Worm (Caenorhabditis elegans) whole organism, late embryonic: ENCODE data around the gene trxr-1.

ENCODE experiments used
- C08G9.2 ChIP-seq: sonication (generic microtip); optimal IDR thresholded peaks from 2 replicates; lab custom pipeline; 2016; ENCODE audit warnings: mild to moderate bottlenecking, missing genetic modification characterization, moderate library complexity, missing compliant biosample characterization
- C38D4.7 ChIP-seq: fragments of 200-800 bp; sonication (Bioruptor generic); optimal IDR thresholded peaks from 2 replicates; lab custom pipeline; 2018; ENCODE audit warnings: mild to moderate bottlenecking, missing genetic modification characterization, moderate library complexity, missing compliant biosample characterization
- F13H6.1 ChIP-seq: sonication (generic microtip); optimal IDR thresholded peaks from 2 replicates; lab custom pipeline; 2016; ENCODE audit warnings: missing genetic modification characterization, missing compliant biosample characterization
- K02D7.2 ChIP-seq: sonication (generic microtip); optimal IDR thresholded peaks from 2 replicates; lab custom pipeline; 2017; ENCODE audit warnings: mild to moderate bottlenecking, missing genetic modification characterization, missing compliant biosample characterization
- K09A11.1 ChIP-seq: sonication (generic microtip); optimal IDR thresholded peaks from 2 replicates; lab custom pipeline; 2017; ENCODE audit warnings: antibody characterized with exemption, mild to moderate bottlenecking, missing genetic modification characterization, missing compliant biosample characterization; ENCODE audit not compliant: insufficient read depth
- T23F11.4 ChIP-seq: fragments of 200-800 bp; sonication (Bioruptor generic); optimal IDR thresholded peaks from 2 replicates; lab custom pipeline; 2018; ENCODE audit warnings: mild to moderate bottlenecking, missing genetic modification characterization, missing compliant biosample characterization
- Y22D7AL.16 ChIP-seq: sonication (generic microtip); optimal IDR thresholded peaks from 2 replicates; lab custom pipeline; 2016; ENCODE audit warnings: missing genetic modification characterization, missing compliant biosample characterization
- ceh-14 ChIP-seq: sonication (generic microtip); optimal IDR thresholded peaks from 2 replicates; lab custom pipeline; 2016; ENCODE audit warnings: missing genotype, missing genetic modification characterization, missing compliant biosample characterization
- ceh-18 ChIP-seq: sonication (generic microtip); optimal IDR thresholded peaks from 2 replicates; lab custom pipeline; 2016; ENCODE audit warnings: missing genetic modification characterization, missing compliant biosample characterization
- ceh-19 ChIP-seq: fragments of 200-800 bp; sonication (Bioruptor generic); optimal IDR thresholded peaks from 2 replicates; lab custom pipeline; 2018; ENCODE audit warnings: mild to moderate bottlenecking, missing genetic modification characterization, missing compliant biosample characterization
- ceh-45 ChIP-seq: fragments of 200-800 bp; sonication (Bioruptor generic); IDR thresholded peaks from 2 replicates; pipeline ENCODE4 v1.3.6; 2022; ENCODE audit warnings: missing genetic modification reagents, missing genetic modification characterization, missing compliant biosample characterization
- che-1 ChIP-seq: sonication (generic microtip); optimal IDR thresholded peaks from 2 replicates; lab custom pipeline; 2016; ENCODE audit warnings: mild to moderate bottlenecking, missing genetic modification characterization, missing compliant biosample characterization
- dmd-4 ChIP-seq: sonication (generic microtip); optimal IDR thresholded peaks from 2 replicates; lab custom pipeline; 2016; ENCODE audit warnings: borderline replicate concordance, missing genetic modification characterization, missing compliant biosample characterization
- dve-1 ChIP-seq: sonication (generic microtip); optimal IDR thresholded peaks from 2 replicates; lab custom pipeline; 2017; ENCODE audit warnings: antibody characterized with exemption, mild to moderate bottlenecking, missing genetic modification characterization, missing compliant biosample characterization
- elt-2 ChIP-seq: sonication (generic microtip); optimal IDR thresholded peaks from 2 replicates; lab custom pipeline; 2016; ENCODE audit warnings: missing genetic modification reagents, missing genetic modification characterization, missing compliant biosample characterization
- elt-4 ChIP-seq: sonication (generic microtip); optimal IDR thresholded peaks from 2 replicates; lab custom pipeline; 2016; ENCODE audit warnings: missing genetic modification characterization, missing compliant biosample characterization
- fax-1 ChIP-seq: sonication (generic microtip); optimal IDR thresholded peaks from 2 replicates; lab custom pipeline; 2016; ENCODE audit warnings: missing genotype, missing genetic modification characterization, missing compliant biosample characterization
- fkh-6 ChIP-seq: sonication (generic microtip); optimal IDR thresholded peaks from 2 replicates; lab custom pipeline; 2016; ENCODE audit warnings: missing genetic modification characterization, missing compliant biosample characterization
- gmeb-2 ChIP-seq: sonication (generic microtip); optimal IDR thresholded peaks from 2 replicates; lab custom pipeline; 2016; ENCODE audit warnings: missing genetic modification characterization, inconsistent platforms, missing compliant biosample characterization
- hlh-15 ChIP-seq: sonication (generic microtip); optimal IDR thresholded peaks from 2 replicates; lab custom pipeline; 2016; ENCODE audit warnings: missing genetic modification characterization, missing compliant biosample characterization
- hlh-30 ChIP-seq: sonication (generic microtip); optimal IDR thresholded peaks from 2 replicates; lab custom pipeline; 2017; ENCODE audit warnings: antibody characterized with exemption, missing genetic modification characterization, missing compliant biosample characterization; ENCODE audit not compliant: insufficient read depth
- hlh-8 ChIP-seq: sonication (generic microtip); optimal IDR thresholded peaks from 2 replicates; lab custom pipeline; 2016; ENCODE audit warnings: missing genotype, missing genetic modification characterization, missing compliant biosample characterization
- madf-2 ChIP-seq: sonication (generic microtip); optimal IDR thresholded peaks from 2 replicates; lab custom pipeline; 2017; ENCODE audit warnings: missing genetic modification characterization, missing compliant biosample characterization
- nfya-1 ChIP-seq: sonication (generic microtip); optimal IDR thresholded peaks from 2 replicates; lab custom pipeline; 2017; ENCODE audit warnings: missing genetic modification characterization, mild to moderate bottlenecking, missing compliant biosample characterization, antibody characterized with exemption, moderate library complexity
- nhr-11 ChIP-seq: fragments of 150-350 bp; optimal IDR thresholded peaks from 2 replicates; lab custom pipeline; 2014; ENCODE audit warnings: missing biosample characterization, missing genetic modification characterization
- odd-2 ChIP-seq: sonication (generic microtip); optimal IDR thresholded peaks from 2 replicates; lab custom pipeline; 2017; ENCODE audit warnings: antibody characterized with exemption, mild to moderate bottlenecking, missing genetic modification characterization, missing compliant biosample characterization
- pag-3 ChIP-seq: sonication (generic microtip); optimal IDR thresholded peaks from 2 replicates; lab custom pipeline; 2016; ENCODE audit warnings: missing compliant biosample characterization, missing genetic modification characterization, borderline replicate concordance
- pat-9 ChIP-seq: fragments of 200-800 bp; sonication (Bioruptor generic); optimal IDR thresholded peaks from 2 replicates; lab custom pipeline; 2018; ENCODE audit warnings: mild to moderate bottlenecking, missing genetic modification characterization, moderate library complexity, missing compliant biosample characterization
- pax-1 ChIP-seq: fragments of 150-350 bp; optimal IDR thresholded peaks from 2 replicates; lab custom pipeline; 2014; ENCODE audit warnings: missing biosample characterization, missing genetic modification characterization
- pha-2 ChIP-seq: sonication (generic microtip); optimal IDR thresholded peaks from 2 replicates; lab custom pipeline; 2017; ENCODE audit warnings: mild to moderate bottlenecking, missing genetic modification characterization, missing compliant biosample characterization
- pqm-1 ChIP-seq: sonication (generic microtip); optimal IDR thresholded peaks from 2 replicates; lab custom pipeline; 2016; ENCODE audit warnings: missing genetic modification characterization, missing compliant biosample characterization
- pros-1 ChIP-seq: fragments of 150-350 bp; optimal IDR thresholded peaks from 2 replicates; lab custom pipeline; 2014; ENCODE audit warnings: missing biosample characterization, missing genetic modification reagents, missing genetic modification characterization
- rnt-1 ChIP-seq: sonication (generic microtip); optimal IDR thresholded peaks from 2 replicates; lab custom pipeline; 2016; ENCODE audit warnings: missing genetic modification characterization, missing compliant biosample characterization
- sdc-2 ChIP-seq: sonication (generic microtip); optimal IDR thresholded peaks from 2 replicates; lab custom pipeline; 2016; ENCODE audit warnings: missing genotype, missing genetic modification characterization, missing compliant biosample characterization
- sox-2 ChIP-seq: fragments of 200-800 bp; sonication (Bioruptor generic); IDR thresholded peaks from 2 replicates; pipeline ENCODE4 v1.3.6; 2022; ENCODE audit warnings: missing genetic modification reagents, missing genetic modification characterization, missing compliant biosample characterization
- sox-4 ChIP-seq: sonication (generic microtip); optimal IDR thresholded peaks from 2 replicates; lab custom pipeline; 2017; ENCODE audit warnings: mild to moderate bottlenecking, missing genetic modification characterization, inconsistent platforms, missing compliant biosample characterization
- syd-9 ChIP-seq: sonication (generic microtip); optimal IDR thresholded peaks from 2 replicates; lab custom pipeline; 2016; ENCODE audit warnings: mild to moderate bottlenecking, missing genetic modification characterization, moderate library complexity, missing compliant biosample characterization
- unc-55 ChIP-seq: sonication (generic microtip); optimal IDR thresholded peaks from 2 replicates; lab custom pipeline; 2017; ENCODE audit warnings: missing biosample characterization, missing genetic modification reagents, missing genetic modification characterization
- unc-86 ChIP-seq: sonication (generic microtip); optimal IDR thresholded peaks from 2 replicates; lab custom pipeline; 2016; ENCODE audit warnings: missing genetic modification characterization, missing compliant biosample characterization
- zip-5 ChIP-seq: sonication (generic microtip); optimal IDR thresholded peaks from 2 replicates; lab custom pipeline; 2016; ENCODE audit warnings: missing genetic modification characterization, missing compliant biosample characterization

The trxr-1 gene

ce11 chrIV:7025835-7026234, 14.1 kb downstream of the trxr-1 start:
- TF ChIP-seq dve-1 (tag; lab: Kevin White, UChicago) (no peak), pat-9 (tag; lab: Kevin White, UChicago) (no peak), unc-55 (GFP tag; lab: Kevin White, UChicago) (no peak), Y22D7AL.16 (tag; lab: Kevin White, UChicago) (no peak), syd-9 (tag; lab: Kevin White, UChicago) (no peak), pag-3 (tag; lab: Kevin White, UChicago) (no peak), elt-4 (tag; lab: Kevin White, UChicago) (no peak), che-1 (tag; lab: Kevin White, UChicago) (no peak), pqm-1 (tag; lab: Kevin White, UChicago) (no peak), fax-1 (tag; lab: Kevin White, UChicago) (no peak), madf-2 (tag; lab: Kevin White, UChicago) (no peak), fkh-6 (no peak), hlh-8 (tag; lab: Kevin White, UChicago) (no peak)

- TF ChIP-seq sdc-2 (tag; lab: Kevin White, UChicago) = no peak
- TF ChIP-seq pros-1 (tag; lab: Kevin White, UChicago) = no peak
- no peak for TF ChIP-seq ceh-18 (tag; lab: Kevin White, UChicago)
- TF ChIP-seq hlh-8 (tag; lab: Kevin White, UChicago) = no peak
- TF ChIP-seq zip-5 (tag; lab: Kevin White, UChicago) = no peak
- TF ChIP-seq ceh-45 = no peak
- no peak for TF ChIP-seq unc-86 (tag; lab: Kevin White, UChicago)
- no peak for TF ChIP-seq C38D4.7 (GFP tag; lab: Kevin White, UChicago)
- no peak for TF ChIP-seq sox-4
- no peak for TF ChIP-seq F13H6.1 (tag; lab: Kevin White, UChicago)
- no peak for TF ChIP-seq C08G9.2 (tag; lab: Kevin White, UChicago)
- no peak for TF ChIP-seq hlh-15
- TF ChIP-seq ceh-14 (tag; lab: Kevin White, UChicago) = no peak
- no peak for TF ChIP-seq syd-9 (tag; lab: Kevin White, UChicago)
- no peak for TF ChIP-seq K09A11.1 (tag; lab: Kevin White, UChicago)
- no peak for TF ChIP-seq dmd-4 (tag; lab: Kevin White, UChicago)
- TF ChIP-seq hlh-30 (tag; lab: Kevin White, UChicago) = no peak
- TF ChIP-seq pha-2 (tag; lab: Kevin White, UChicago) = no peak
- TF ChIP-seq madf-2 (tag; lab: Kevin White, UChicago) = no peak
- TF ChIP-seq odd-2 = no peak
- TF ChIP-seq, all 69 proteins: peak for 0
These were observed 19.3 kb downstream of the trxr-1 start for ce11 chrIV:7031019-7031418.

ce11 chrIV:7032459-7032858, 20.7 kb downstream of the trxr-1 start, which contains the start of gene C06G3.8:
Gene C06G3.8 (minus strand): TSS chrIV:7032559.
- TF ChIP-seq ceh-18 (tag; lab: Kevin White, UChicago) (no peak), nhr-11 (no peak), elt-2 (no peak), che-1 (tag; lab: Kevin White, UChicago) (no peak), nfya-1 (tag; lab: Kevin White, UChicago) (no peak), pax-1 (tag; lab: Kevin White, UChicago) (no peak), K02D7.2 (tag; lab: Kevin White, UChicago) (no peak), sox-2 (no peak), syd-9 (tag; lab: Kevin White, UChicago) (no peak), zip-5 (tag; lab: Kevin White, UChicago) (no peak), hlh-30 (tag; lab: Kevin White, UChicago) (no peak), rnt-1 (no peak), T23F11.4 (no peak), pros-1 (tag; lab: Kevin White, UChicago) (no peak), pat-9 (tag; lab: Kevin White, UChicago) (no peak), gmeb-2 (no peak), madf-2 (tag; lab: Kevin White, UChicago) (no peak), ceh-19 (GFP tag; lab: Kevin White, UChicago) (no peak)
